Fruit fly (Drosophila melanogaster): ENCODE data around the gene CG43117.
A peak's percentile ranks its signal among the peaks of the same experiment; 100 is the strongest.

Gene CG43117

DNA sequence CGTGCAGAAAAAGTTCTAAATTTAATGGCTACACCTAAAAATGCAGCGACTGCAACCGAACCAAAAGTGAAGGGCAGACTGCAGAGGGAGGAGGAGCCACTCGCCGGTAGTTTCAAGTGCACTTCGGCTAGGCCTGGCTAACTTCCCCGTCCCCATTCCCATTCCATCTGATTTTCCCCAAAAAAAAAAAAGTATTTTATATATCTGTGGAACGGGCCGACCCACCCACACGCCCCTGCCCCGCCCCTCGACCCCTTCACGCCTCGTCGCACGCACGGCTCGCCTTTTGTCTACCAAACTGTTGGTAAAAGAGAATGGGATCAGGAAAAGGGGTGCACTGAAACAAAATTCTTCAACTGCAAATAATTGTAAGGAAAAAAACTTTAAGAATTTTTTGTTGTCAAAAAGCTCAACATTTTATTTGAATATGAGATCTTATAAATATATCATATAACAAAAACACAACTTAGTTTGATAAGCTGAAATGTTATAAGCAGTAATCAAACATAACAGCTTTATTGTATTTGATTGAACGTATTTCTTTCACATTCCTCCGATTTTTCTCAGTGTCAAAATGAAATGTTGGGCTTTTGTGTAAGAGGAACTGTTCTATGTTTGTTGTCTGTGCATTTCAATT, 10.6 kb upstream of the CG43117 start (continued):
- peak; percentile 63; the same call in 1 of the 3 replicates for TF ChIP-seq CG6163 (GFP tag; IDR thresholded peaks at IDR 0.05)
- TF ChIP-seq CG8632 (GFP tag; optimal IDR thresholded peaks at IDR 0.05) = no peak
- TF ChIP-seq salr (GFP tag; optimal IDR thresholded peaks at IDR 0.05) = peak in 1 of 2 experiments; percentile 44
- TF ChIP-seq Hr39 (GFP tag; optimal IDR thresholded peaks at IDR 0.05) = no peak
- TF ChIP-seq CG3032 (tag; optimal IDR thresholded peaks at IDR 0.05) = no peak
- no peak for TF ChIP-seq fd59A (GFP tag; optimal IDR thresholded peaks at IDR 0.05)
- peak; percentile 12; the same call in 1 of the 2 replicates for TF ChIP-seq CG11294 (GFP tag; IDR thresholded peaks at IDR 0.05)
- TF ChIP-seq OdsH (GFP tag; optimal IDR thresholded peaks at IDR 0.05) = peak; percentile 18
- no peak for TF ChIP-seq CG34406 (GFP tag; optimal IDR thresholded peaks at IDR 0.05)
- TF ChIP-seq Sox15 (GFP tag; optimal IDR thresholded peaks at IDR 0.05) = no peak
- TF ChIP-seq Blimp-1 (GFP tag; optimal IDR thresholded peaks at IDR 0.05) = no peak
- TF ChIP-seq dac (GFP tag; optimal IDR thresholded peaks at IDR 0.05) = no peak
- TF ChIP-seq CG9139 (GFP tag; optimal IDR thresholded peaks at IDR 0.05) = no peak
- TF ChIP-seq topi (GFP tag; optimal IDR thresholded peaks at IDR 0.05) = no peak
- no peak for TF ChIP-seq CG6808 (GFP tag; optimal IDR thresholded peaks at IDR 0.05)
- TF ChIP-seq acj6 (GFP tag; optimal IDR thresholded peaks at IDR 0.05) = no peak
- no peak for TF ChIP-seq spab (GFP tag; optimal IDR thresholded peaks at IDR 0.05)
- peak; percentile 50 for TF ChIP-seq Ets96B (tag; optimal IDR thresholded peaks at IDR 0.05)
- TF ChIP-seq pdm3 (GFP tag; optimal IDR thresholded peaks at IDR 0.05) = no peak
- no peak for TF ChIP-seq esn (GFP tag; optimal IDR thresholded peaks at IDR 0.05)
- no peak for TF ChIP-seq vri (GFP tag; optimal IDR thresholded peaks at IDR 0.05)
- peak; percentile 32 for TF ChIP-seq CG4318 (GFP tag; optimal IDR thresholded peaks at IDR 0.05)
- peak; percentile 53 for TF ChIP-seq Gug (GFP tag; IDR thresholded peaks at IDR 0.05)
- TF ChIP-seq lz (GFP tag; optimal IDR thresholded peaks at IDR 0.05) = no peak
- no peak for TF ChIP-seq fkh (GFP tag; optimal IDR thresholded peaks at IDR 0.05)
- TF ChIP-seq fd85E (GFP tag; optimal IDR thresholded peaks at IDR 0.05) = no peak

DNA sequence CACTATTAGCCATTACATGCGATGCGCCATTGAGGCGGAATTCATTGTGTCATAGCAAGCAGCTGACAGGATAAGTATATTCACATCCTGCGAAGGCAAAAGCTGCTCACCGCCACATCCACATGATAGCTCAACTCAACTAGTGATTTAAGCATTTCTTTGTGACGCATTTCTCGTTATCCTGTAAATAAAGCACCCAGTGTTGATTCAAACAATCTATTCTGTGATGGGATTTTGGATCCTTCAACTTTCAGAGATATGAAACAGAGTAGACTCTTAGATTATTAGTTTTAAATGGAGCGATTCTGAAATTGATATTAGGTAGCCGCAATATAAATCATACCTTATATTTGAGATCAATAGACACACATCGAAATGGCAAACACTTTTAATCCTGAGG, 5.8 kb upstream of the CG43117 start, which contains the start of gene Hex-t1:
Gene Hex-t1, plus strand, starts transcription at position 301 of the 400 bp plus-strand sequence.
- no peak for TF ChIP-seq Hr4 (GFP tag; optimal IDR thresholded peaks at IDR 0.05)
- no peak for TF ChIP-seq CG31627 (GFP tag; optimal IDR thresholded peaks at IDR 0.05)
- TF ChIP-seq CG6808 (GFP tag; optimal IDR thresholded peaks at IDR 0.05) = no peak
- TF ChIP-seq CG8119 (GFP tag; IDR thresholded peaks at IDR 0.05) = no peak
- TF ChIP-seq dsx (GFP tag; optimal IDR thresholded peaks at IDR 0.05; ENCODE audit: poor library complexity, severe bottlenecking) = no peak
- no peak for TF ChIP-seq esn (GFP tag; optimal IDR thresholded peaks at IDR 0.05)
- TF ChIP-seq Sox15 (GFP tag; optimal IDR thresholded peaks at IDR 0.05) = no peak
- no peak for TF ChIP-seq CG6792 (GFP tag; optimal IDR thresholded peaks at IDR 0.05)
- TF ChIP-seq CG9139 (GFP tag; optimal IDR thresholded peaks at IDR 0.05) = no peak
- TF ChIP-seq Hr38 (GFP tag; optimal IDR thresholded peaks at IDR 0.05) = no peak
- no peak for TF ChIP-seq CG15336 (GFP tag; IDR thresholded peaks at IDR 0.05)
- no peak for TF ChIP-seq Ets96B (tag; optimal IDR thresholded peaks at IDR 0.05)
- TF ChIP-seq CG10631 (GFP tag; optimal IDR thresholded peaks at IDR 0.05) = no peak

DNA sequence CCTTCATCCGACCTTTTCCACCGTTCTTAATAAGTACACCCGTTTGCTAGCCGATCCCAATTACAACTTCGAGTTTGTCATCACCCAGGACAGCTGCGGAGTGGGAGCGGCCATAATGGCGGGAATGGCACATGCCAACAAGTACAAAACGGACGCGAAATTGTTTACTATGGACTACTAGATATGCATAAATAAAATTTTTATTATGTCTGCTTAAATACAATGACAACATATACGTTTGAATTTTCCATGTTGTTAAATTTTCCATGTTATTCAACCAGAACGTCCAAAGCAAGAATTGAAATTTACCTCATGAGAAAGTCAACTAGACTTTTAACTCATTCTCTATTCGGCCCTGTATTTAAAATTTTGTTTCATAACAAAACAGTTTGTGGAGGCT, 4.2 kb upstream of the CG43117 start, which contains the start of gene Hex-t2:
Gene Hex-t2, plus strand, starts transcription at position 301 of the 400 bp plus-strand sequence.
- no peak for TF ChIP-seq dac (GFP tag; optimal IDR thresholded peaks at IDR 0.05)
- no peak for TF ChIP-seq esn (GFP tag; optimal IDR thresholded peaks at IDR 0.05)
- TF ChIP-seq CG8632 (GFP tag; optimal IDR thresholded peaks at IDR 0.05) = no peak
- TF ChIP-seq pdm3 (GFP tag; optimal IDR thresholded peaks at IDR 0.05) = no peak
- TF ChIP-seq Ets21C (GFP tag; optimal IDR thresholded peaks at IDR 0.05) = no peak
- no peak for TF ChIP-seq CG1621 (tag; optimal IDR thresholded peaks at IDR 0.05)
- TF ChIP-seq Ets96B (tag; optimal IDR thresholded peaks at IDR 0.05) = no peak
- TF ChIP-seq CG4318 (GFP tag; optimal IDR thresholded peaks at IDR 0.05) = no peak
- no peak for TF ChIP-seq Eip93F (GFP tag; optimal IDR thresholded peaks at IDR 0.05)
- TF ChIP-seq salr (GFP tag; optimal IDR thresholded peaks at IDR 0.05) = no peak
